Fruit fly (Drosophila melanogaster) whole organism, prepupa: ENCODE measurements around the gene smp-30.

Source experiments
- CG15336 ChIP-seq: fragments of 200-800 bp; sonication (Bioruptor generic); IDR thresholded peaks from 2 replicates; pipeline ENCODE4 v1.3.6; 2022; ENCODE audit warnings: missing biosample characterization, missing genetic modification characterization
- CG3919 ChIP-seq: fragments of 200-800 bp; sonication (Bioruptor generic); optimal IDR thresholded peaks from 3 replicates; lab custom pipeline; 2016; ENCODE audit warnings: missing biosample characterization, missing genetic modification characterization
- CG6276 ChIP-seq: fragments of 200-800 bp; sonication (Bioruptor generic); optimal IDR thresholded peaks from 2 replicates; lab custom pipeline; 2017; ENCODE audit warnings: missing biosample characterization, mild to moderate bottlenecking, missing genetic modification characterization
- CG6792 ChIP-seq: fragments of 200-800 bp; sonication (Bioruptor generic); optimal IDR thresholded peaks from 3 replicates; lab custom pipeline; 2016; ENCODE audit warnings: missing biosample characterization, missing genetic modification characterization
- CG8119 ChIP-seq: fragments of 200-800 bp; sonication (Bioruptor generic); IDR thresholded peaks from 3 replicates; pipeline ENCODE4 v1.3.6; 2022; ENCODE audit warnings: missing biosample characterization, missing genetic modification characterization
- Eip78C ChIP-seq: fragments of 200-800 bp; sonication (Bioruptor generic); peaks from one replicate; lab custom pipeline; 2016; ENCODE audit warnings: missing biosample characterization, missing genetic modification characterization
- Hr39 ChIP-seq: fragments of 200-800 bp; sonication (Bioruptor generic); optimal IDR thresholded peaks from 2 replicates; lab custom pipeline; 2016; ENCODE audit warnings: missing biosample characterization, missing genetic modification characterization
- Hr4 ChIP-seq: fragments of 200-800 bp; sonication (Bioruptor generic); optimal IDR thresholded peaks from 3 replicates; lab custom pipeline; 2016; ENCODE audit warnings: missing biosample characterization, missing genetic modification characterization
- OdsH ChIP-seq: fragments of 200-800 bp; sonication (Bioruptor generic); optimal IDR thresholded peaks from 3 replicates; lab custom pipeline; 2016; ENCODE audit warnings: missing biosample characterization, missing genetic modification characterization
- achi ChIP-seq: fragments of 200-800 bp; sonication (Bioruptor generic); optimal IDR thresholded peaks from 3 replicates; lab custom pipeline; 2016; ENCODE audit warnings: missing biosample characterization, missing genetic modification characterization
- cyc ChIP-seq: fragments of 200-800 bp; sonication (Bioruptor generic); optimal IDR thresholded peaks from 3 replicates; lab custom pipeline; 2016; ENCODE audit warnings: missing biosample characterization, missing genetic modification characterization
- fd59A ChIP-seq: fragments of 200-800 bp; sonication (Bioruptor generic); optimal IDR thresholded peaks from 2 replicates; lab custom pipeline; 2017; ENCODE audit warnings: missing biosample characterization, mild to moderate bottlenecking, missing genetic modification characterization, missing genetic modification reagents
- vri ChIP-seq: fragments of 200-800 bp; sonication (Bioruptor generic); optimal IDR thresholded peaks from 3 replicates; lab custom pipeline; 2016; ENCODE audit warnings: missing biosample characterization, mild to moderate bottlenecking, missing genetic modification characterization

DNA sequence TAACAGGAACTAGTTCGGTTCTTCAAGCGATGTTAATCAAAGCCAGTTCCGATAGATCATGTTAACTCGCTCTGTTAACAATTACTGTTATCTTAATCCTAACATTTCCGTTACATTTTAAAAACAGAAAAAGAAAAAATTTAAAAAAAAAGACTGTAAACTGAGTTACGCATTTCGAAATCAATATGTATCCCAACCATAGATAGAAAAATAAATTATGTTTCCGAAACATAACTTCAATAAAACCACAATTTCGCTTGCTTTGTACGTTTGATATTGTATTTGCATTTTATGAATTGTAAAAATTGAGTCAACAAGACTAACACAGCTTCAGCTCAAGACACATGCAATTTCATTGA, 26.6 kb downstream of the smp-30 start:
- TF ChIP-seq CG8119 (no peak), Hr39 (GFP tag; lab: Kevin White, UChicago) (no peak), cyc (no peak), CG6792 (GFP tag; lab: Kevin White, UChicago) (no peak), CG15336 (GFP tag; lab: Robert Waterston, UW) (no peak), CG3919 (GFP tag; lab: Kevin White, UChicago) (no peak), OdsH (GFP tag; lab: Kevin White, UChicago) (no peak), achi (GFP tag; lab: Kevin White, UChicago) (no peak), Hr4 (no peak), vri (no peak), CG6276 (GFP tag; lab: Kevin White, UChicago) (no peak), Eip78C (GFP tag; lab: Kevin White, UChicago) (no peak), fd59A (GFP tag; lab: Kevin White, UChicago) (no peak)
